Fruit fly (Drosophila melanogaster) whole organism, embryonic: ENCODE data around the gene ft.

ENCODE experiments used
- Ada2b ChIP-seq: fragments of 200-800 bp; sonication (Bioruptor generic); IDR thresholded peaks from 2 replicates; pipeline ENCODE4 v1.3.6; 2022; ENCODE audit warnings: missing biosample characterization, missing genetic modification characterization
- C15 ChIP-seq: fragments of 200-800 bp; sonication (Bioruptor generic); IDR thresholded peaks from 3 replicates; pipeline ENCODE4 v1.3.6; 2022; ENCODE audit warnings: missing biosample characterization, missing genetic modification characterization
- CG10565 ChIP-seq: fragments of 200-800 bp; sonication (Bioruptor generic); optimal IDR thresholded peaks from 3 replicates; lab custom pipeline; 2016; ENCODE audit warnings: missing biosample characterization, mild to moderate bottlenecking, missing genetic modification characterization
- CG11504 ChIP-seq: fragments of 200-800 bp; sonication (Bioruptor generic); optimal IDR thresholded peaks from 3 replicates; lab custom pipeline; 2019; ENCODE audit warnings: missing biosample characterization, mild to moderate bottlenecking, missing genetic modification characterization, moderate library complexity
- CG12769 ChIP-seq: fragments of 200-800 bp; sonication (Bioruptor generic); optimal IDR thresholded peaks from 2 replicates; lab custom pipeline; 2019; ENCODE audit warnings: missing biosample characterization, mild to moderate bottlenecking, missing genetic modification characterization, moderate library complexity
- CG13894 ChIP-seq: fragments of 200-800 bp; sonication (Bioruptor generic); optimal IDR thresholded peaks from 3 replicates; lab custom pipeline; 2018; ENCODE audit warnings: missing biosample characterization, mild to moderate bottlenecking, missing genetic modification characterization, moderate library complexity
- CG17568 ChIP-seq: fragments of 200-800 bp; sonication (Bioruptor generic); optimal IDR thresholded peaks from 2 replicates; lab custom pipeline; 2018; ENCODE audit warnings: missing biosample characterization, mild to moderate bottlenecking, missing genetic modification characterization, moderate library complexity
- CG2678 ChIP-seq: fragments of 200-800 bp; sonication (Bioruptor generic); optimal IDR thresholded peaks from 3 replicates; lab custom pipeline; 2019; ENCODE audit warnings: missing biosample characterization, mild to moderate bottlenecking, missing genetic modification characterization, moderate library complexity
- CG2712 ChIP-seq: fragments of 200-800 bp; optimal IDR thresholded peaks from 3 replicates; lab custom pipeline; 2019; ENCODE audit warnings: missing biosample characterization, mild to moderate bottlenecking, missing genetic modification characterization, moderate library complexity
- CG31441 ChIP-seq: fragments of 200-800 bp; sonication (Bioruptor generic); IDR thresholded peaks from 2 replicates; pipeline ENCODE4 v1.3.6; 2022; ENCODE audit warnings: missing biosample characterization, missing genetic modification characterization
- CG3281 ChIP-seq: fragments of 200-800 bp; sonication (Bioruptor generic); optimal IDR thresholded peaks from 3 replicates; lab custom pipeline; 2017; ENCODE audit warnings: missing biosample characterization, mild to moderate bottlenecking, missing genetic modification characterization
- CG3847 ChIP-seq: fragments of 200-800 bp; sonication (Bioruptor generic); IDR thresholded peaks from 2 replicates; pipeline ENCODE4 v1.3.6; 2022; ENCODE audit warnings: missing biosample characterization, missing genetic modification characterization
- CG6683 ChIP-seq: fragments of 200-800 bp; sonication (Bioruptor generic); optimal IDR thresholded peaks from 2 replicates; lab custom pipeline; 2017; ENCODE audit warnings: missing biosample characterization, mild to moderate bottlenecking, missing genetic modification characterization, missing genetic modification reagents
- CG6689 ChIP-seq: fragments of 200-800 bp; sonication (Bioruptor generic); IDR thresholded peaks from 2 replicates; pipeline ENCODE4 v1.3.6; 2022; ENCODE audit warnings: missing biosample characterization, missing genetic modification characterization
- CG7839 ChIP-seq: fragments of 200-800 bp; sonication (Bioruptor generic); optimal IDR thresholded peaks from 3 replicates; lab custom pipeline; 2018; ENCODE audit warnings: missing biosample characterization, mild to moderate bottlenecking, missing genetic modification characterization, moderate library complexity
- CG9932 ChIP-seq: fragments of 200-800 bp; sonication (Bioruptor generic); IDR thresholded peaks from 2 replicates; pipeline ENCODE4 v1.3.6; 2022; ENCODE audit warnings: missing biosample characterization, missing genetic modification characterization
- Dip3 ChIP-seq: fragments of 200-800 bp; sonication (Bioruptor generic); optimal IDR thresholded peaks from 3 replicates; lab custom pipeline; 2016; ENCODE audit warnings: missing biosample characterization, missing genetic modification characterization
- Ets65A ChIP-seq: fragments of 200-800 bp; sonication (Bioruptor generic); peaks from one replicate; lab custom pipeline; 2016; ENCODE audit warnings: missing biosample characterization, missing genetic modification characterization
- Fer1 ChIP-seq: fragments of 200-800 bp; sonication (Bioruptor generic); optimal IDR thresholded peaks from 2 replicates; lab custom pipeline; 2017; ENCODE audit warnings: missing biosample characterization, mild to moderate bottlenecking, missing genetic modification characterization
- Gug ChIP-seq: fragments of 200-800 bp; sonication (Bioruptor generic); IDR thresholded peaks from 4 replicates; pipeline ENCODE4 v1.3.6; 2022; ENCODE audit warnings: missing biosample characterization, missing genetic modification characterization
- H15 ChIP-seq: fragments of 200-800 bp; sonication (Bioruptor generic); IDR thresholded peaks from 3 replicates; pipeline ENCODE4 v1.3.6; 2022; ENCODE audit warnings: missing biosample characterization, missing genetic modification characterization
- Meics ChIP-seq: fragments of 200-800 bp; sonication (Bioruptor generic); optimal IDR thresholded peaks from 2 replicates; lab custom pipeline; 2017; ENCODE audit warnings: missing biosample characterization, mild to moderate bottlenecking, missing genetic modification characterization
- NC2α ChIP-seq: fragments of 200-800 bp; sonication (Bioruptor generic); optimal IDR thresholded peaks from 2 replicates; lab custom pipeline; 2016; ENCODE audit warnings: missing biosample characterization, missing genetic modification characterization
- Nf-YB ChIP-seq: fragments of 200-800 bp; sonication (Bioruptor generic); optimal IDR thresholded peaks from 3 replicates; lab custom pipeline; 2019; ENCODE audit warnings: missing biosample characterization, mild to moderate bottlenecking, missing genetic modification characterization, moderate library complexity
- Pdp1 ChIP-seq, 2 experiments: fragments of 200-800 bp; sonication (Bioruptor generic); optimal IDR thresholded peaks; 3 replicates each; lab custom pipeline; 2016; ENCODE audit warnings: missing biosample characterization in 2 of 2, missing genetic modification characterization in 2 of 2, mild to moderate bottlenecking in 1 of 2, moderate library complexity in 1 of 2
- Rfx ChIP-seq: fragments of 200-800 bp; sonication (Bioruptor generic); IDR thresholded peaks from 2 replicates; pipeline ENCODE4 v1.3.6; 2022; ENCODE audit warnings: missing biosample characterization, missing genetic modification characterization
- Sox102F ChIP-seq: fragments of 200-800 bp; sonication (Bioruptor generic); optimal IDR thresholded peaks from 2 replicates; lab custom pipeline; 2018; ENCODE audit warnings: missing biosample characterization, mild to moderate bottlenecking, missing genetic modification characterization, moderate library complexity
- Xbp1 ChIP-seq: fragments of 200-800 bp; sonication (Bioruptor generic); optimal IDR thresholded peaks from 3 replicates; lab custom pipeline; 2016; ENCODE audit warnings: missing biosample characterization, mild to moderate bottlenecking, missing genetic modification characterization
- YL-1 ChIP-seq: fragments of 200-800 bp; sonication (Bioruptor generic); optimal IDR thresholded peaks from 3 replicates; lab custom pipeline; 2017; ENCODE audit warnings: missing biosample characterization, mild to moderate bottlenecking, missing genetic modification characterization
- ab ChIP-seq: fragments of 200-800 bp; sonication (Bioruptor generic); optimal IDR thresholded peaks from 2 replicates; lab custom pipeline; 2016; ENCODE audit warnings: missing biosample characterization, missing genetic modification characterization
- cwo ChIP-seq: fragments of 200-800 bp; sonication (Bioruptor generic); optimal IDR thresholded peaks from 3 replicates; lab custom pipeline; 2017; ENCODE audit warnings: missing biosample characterization, missing genetic modification characterization, mild to moderate bottlenecking, moderate library complexity, missing genetic modification reagents
- dysf ChIP-seq: fragments of 200-800 bp; sonication (Bioruptor generic); IDR thresholded peaks from 3 replicates; pipeline ENCODE4 v1.3.6; 2022; ENCODE audit warnings: missing biosample characterization, missing genetic modification characterization
- fd96Cb ChIP-seq: fragments of 200-800 bp; sonication (Bioruptor generic); optimal IDR thresholded peaks from 2 replicates; lab custom pipeline; 2018; ENCODE audit warnings: missing biosample characterization, mild to moderate bottlenecking, missing genetic modification characterization, moderate library complexity
- ftz-f1 ChIP-seq: fragments of 200-800 bp; sonication (Bioruptor generic); optimal IDR thresholded peaks from 2 replicates; lab custom pipeline; 2016; ENCODE audit warnings: missing biosample characterization, missing genetic modification characterization
- gcm2 ChIP-seq: fragments of 200-800 bp; sonication (Bioruptor generic); optimal IDR thresholded peaks from 2 replicates; lab custom pipeline; 2016; ENCODE audit warnings: missing biosample characterization, missing genetic modification characterization
- gem ChIP-seq: fragments of 200-800 bp; sonication (Bioruptor generic); optimal IDR thresholded peaks from 2 replicates; lab custom pipeline; 2019; ENCODE audit warnings: missing biosample characterization, mild to moderate bottlenecking, missing genetic modification characterization, moderate library complexity
- grau ChIP-seq: fragments of 200-800 bp; optimal IDR thresholded peaks from 3 replicates; lab custom pipeline; 2019; ENCODE audit warnings: missing biosample characterization, mild to moderate bottlenecking, missing genetic modification characterization, moderate library complexity
- gro ChIP-seq: fragments of 200-800 bp; sonication (Bioruptor generic); optimal IDR thresholded peaks from 2 replicates; lab custom pipeline; 2016; ENCODE audit warnings: missing biosample characterization, missing genetic modification characterization
- gsb ChIP-seq: fragments of 200-800 bp; sonication (Bioruptor generic); IDR thresholded peaks from 2 replicates; pipeline ENCODE4 v1.3.6; 2022; ENCODE audit warnings: missing biosample characterization, missing genetic modification characterization
- gsb-n ChIP-seq: fragments of 200-800 bp; sonication (Bioruptor generic); optimal IDR thresholded peaks from 3 replicates; lab custom pipeline; 2018; ENCODE audit warnings: missing biosample characterization, mild to moderate bottlenecking, missing genetic modification characterization
- gt ChIP-seq: fragments of 200-800 bp; sonication (Bioruptor generic); IDR thresholded peaks from 2 replicates; pipeline ENCODE4 v1.3.6; 2022; ENCODE audit warnings: missing biosample characterization, missing genetic modification characterization
- ind ChIP-seq: fragments of 200-800 bp; sonication (Bioruptor generic); optimal IDR thresholded peaks from 3 replicates; lab custom pipeline; 2016; ENCODE audit warnings: missing biosample characterization, missing genetic modification characterization
- lbe ChIP-seq: fragments of 200-800 bp; sonication (Bioruptor generic); optimal IDR thresholded peaks from 2 replicates; lab custom pipeline; 2016; ENCODE audit warnings: missing biosample characterization, mild to moderate bottlenecking, missing genetic modification characterization
- nerfin-2 ChIP-seq: fragments of 200-800 bp; sonication (Bioruptor generic); IDR thresholded peaks from 2 replicates; pipeline ENCODE4 v1.3.6; 2022; ENCODE audit warnings: missing biosample characterization, missing genetic modification characterization; ENCODE audit not compliant: partially characterized antibody
- ro ChIP-seq: fragments of 200-800 bp; sonication (Bioruptor generic); IDR thresholded peaks from 2 replicates; pipeline ENCODE4 v1.3.6; 2022; ENCODE audit warnings: missing biosample characterization, missing genetic modification characterization
- row ChIP-seq: fragments of 200-800 bp; sonication (Bioruptor generic); IDR thresholded peaks from 3 replicates; pipeline ENCODE4 v1.3.6; 2022; ENCODE audit warnings: missing biosample characterization, missing genetic modification characterization
- run ChIP-seq: fragments of 200-800 bp; sonication (Bioruptor generic); optimal IDR thresholded peaks from 3 replicates; lab custom pipeline; 2018; ENCODE audit warnings: missing biosample characterization, mild to moderate bottlenecking, missing genetic modification characterization
- scrt ChIP-seq: fragments of 200-800 bp; sonication (Bioruptor generic); optimal IDR thresholded peaks from 2 replicates; lab custom pipeline; 2018; ENCODE audit warnings: missing biosample characterization, mild to moderate bottlenecking, missing genetic modification characterization, moderate library complexity
- vnd ChIP-seq: fragments of 200-800 bp; sonication (Bioruptor generic); IDR thresholded peaks from 3 replicates; pipeline ENCODE4 v1.3.6; 2022; ENCODE audit warnings: missing biosample characterization, missing genetic modification characterization; ENCODE audit not compliant: partially characterized antibody
- vvl ChIP-seq: fragments of 200-800 bp; sonication (Bioruptor generic); IDR thresholded peaks from 2 replicates; pipeline ENCODE4 v1.3.6; 2022; ENCODE audit warnings: missing biosample characterization, missing genetic modification characterization
- wdn ChIP-seq: fragments of 200-800 bp; sonication (Bioruptor generic); IDR thresholded peaks from 2 replicates; pipeline ENCODE4 v1.3.6; 2022; ENCODE audit warnings: missing biosample characterization, missing genetic modification characterization

ft gene

DNA sequence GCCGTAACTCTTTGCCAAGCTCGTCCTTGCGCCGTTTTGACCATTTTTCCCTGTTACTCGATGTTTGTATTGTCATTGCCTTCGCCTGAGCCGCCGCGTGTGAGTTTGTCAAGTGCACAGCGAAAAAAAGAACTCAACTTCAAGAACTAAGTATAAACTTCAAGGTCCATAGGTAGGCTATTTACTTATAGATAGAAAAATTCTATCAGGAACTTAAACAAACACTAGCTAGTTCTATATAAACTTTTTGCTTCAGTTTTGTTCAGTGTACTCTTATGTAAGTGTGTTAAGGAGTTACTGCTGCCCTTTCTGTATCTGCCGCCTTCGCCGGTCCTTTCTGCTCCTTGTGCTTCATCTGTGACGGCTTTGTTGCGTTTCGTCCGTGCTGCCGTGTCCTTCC is 24.8 kb upstream of the ft start (continued):
- TF ChIP-seq CG12769 (no peak), ftz-f1 (GFP tag; lab: Kevin White, UChicago) (no peak), fd96Cb (tag; lab: Kevin White, UChicago) (no peak), run (no peak), wdn (GFP tag; lab: Robert Waterston, UW) (no peak), gro (no peak), CG3847 (peak; percentile 33; the same call in 1 of the 2 replicates), gsb (GFP tag; lab: Robert Waterston, UW) (no peak), Meics (GFP tag; lab: Kevin White, UChicago) (peak; percentile 39), cwo (no peak), vvl (GFP tag; lab: Robert Waterston, UW) (0 out of 2 replicates have a peak, but pooled peaks have one; percentile 16), NC2α (GFP tag; lab: Kevin White, UChicago) (no peak), gcm2 (GFP tag; lab: Kevin White, UChicago) (no peak), ind (GFP tag; lab: Kevin White, UChicago) (no peak), YL-1 (GFP tag; lab: Kevin White, UChicago) (no peak), CG6683 (GFP tag; lab: Kevin White, UChicago) (no peak), gem (tag; lab: Kevin White, UChicago) (peak; percentile 29), scrt (GFP tag; lab: Kevin White, UChicago) (no peak), C15 (no peak), Ada2b (GFP tag; lab: Robert Waterston, UW) (no peak), CG9932 (GFP tag; lab: Robert Waterston, UW) (no peak), CG6689 (GFP tag; lab: Robert Waterston, UW) (0 out of 2 replicates have a peak, but pooled peaks have one; percentile 18), grau (tag; lab: Kevin White, UChicago) (peak; percentile 19), Ets65A (GFP tag; lab: Kevin White, UChicago) (peak; percentile 41), dysf (0 out of 3 replicates have a peak, but pooled peaks have one; percentile 35), CG11504 (peak; percentile 3), ab (GFP tag; lab: Kevin White, UChicago) (no peak), Dip3 (GFP tag; lab: Kevin White, UChicago) (no peak), lbe (GFP tag; lab: Kevin White, UChicago) (no peak), CG10565 (no peak), CG31441 (GFP tag; lab: Robert Waterston, UW) (no peak), CG2678 (tag; lab: Kevin White, UChicago) (peak; percentile 29), Sox102F (GFP tag; lab: Kevin White, UChicago) (peak; percentile 8), Nf-YB (no peak), gt (GFP tag; lab: Robert Waterston, UW) (no peak), Rfx (0 out of 2 replicates have a peak, but pooled peaks have one; percentile 24), row (GFP tag; lab: Robert Waterston, UW) (peak; percentile 30; the same call in 1 of the 3 replicates), CG13894 (tag; lab: Kevin White, UChicago) (no peak), CG3281 (peak; percentile 27), ro (GFP tag; lab: Robert Waterston, UW) (no peak), CG2712 (tag; lab: Kevin White, UChicago) (no peak), Gug (GFP tag; lab: Robert Waterston, UW) (no peak), Fer1 (GFP tag; lab: Kevin White, UChicago) (peak; percentile 34), nerfin-2 (GFP tag; lab: Robert Waterston, UW) (no peak), Pdp1 (GFP tag; optimal IDR thresholded peaks at IDR 0.05; lab: Kevin White, UChicago) (peak in 1 of 2 experiments; percentile 52), gsb-n (no peak), Xbp1 (GFP tag; lab: Kevin White, UChicago) (no peak), CG17568 (GFP tag; lab: Kevin White, UChicago) (no peak), CG7839 (tag; lab: Kevin White, UChicago) (peak; percentile 18), vnd (GFP tag; lab: Robert Waterston, UW) (no peak), H15 (no peak)
